Worm (Caenorhabditis elegans) whole organism, L4 larva: ENCODE measurements around the gene H12D21.6.
"Not testable (repeated sequence)": the region's sequence is repeated elsewhere in the genome, so short reads cannot be mapped to it uniquely, and the experiment has no call there.

Experiments used
- F44E2.7 ChIP-seq: fragments of 200-800 bp; sonication (Bioruptor generic); IDR thresholded peaks from 2 replicates; pipeline ENCODE4 v2.1.2; 2022; ENCODE audit warnings: missing genetic modification characterization, missing compliant biosample characterization
- F49E8.2 ChIP-seq: sonication (generic microtip); optimal IDR thresholded peaks from 2 replicates; lab custom pipeline; 2016; ENCODE audit warnings: missing compliant biosample characterization, mild to moderate bottlenecking, missing genetic modification characterization, borderline replicate concordance
- R02D3.7 ChIP-seq: fragments of 150-350 bp; sonication (generic microtip); optimal IDR thresholded peaks from 3 replicates; lab custom pipeline; 2014; ENCODE audit warnings: missing biosample characterization, missing genetic modification characterization
- Y105C5A.15 ChIP-seq: fragments of 200-800 bp; sonication (Bioruptor generic); IDR thresholded peaks from 2 replicates; pipeline ENCODE4 v1.3.6; 2022; ENCODE audit warnings: missing genetic modification characterization, missing compliant biosample characterization
- Y5F2A.4 ChIP-seq: fragments of 200-800 bp; sonication (Bioruptor generic); optimal IDR thresholded peaks from 2 replicates; lab custom pipeline; 2018; ENCODE audit warnings: mild to moderate bottlenecking, missing genetic modification characterization, missing compliant biosample characterization
- ZK337.2 ChIP-seq: fragments of 200-800 bp; sonication (Bioruptor generic); IDR thresholded peaks from 2 replicates; pipeline ENCODE4 v1.3.6; 2022; ENCODE audit warnings: missing genetic modification reagents, missing genetic modification characterization, missing compliant biosample characterization
- ZK546.5 ChIP-seq, 2 experiments: sonication (generic microtip); optimal IDR thresholded peaks; 2 replicates each; lab custom pipeline; 2017; ENCODE audit warnings: missing biosample characterization in 2 of 2, missing genetic modification characterization in 2 of 2
- aha-1 ChIP-seq: fragments of 150-350 bp; peaks from one replicate; lab custom pipeline; 2014; ENCODE audit warnings: missing biosample characterization, missing genetic modification characterization
- aly-2 ChIP-seq: sonication (generic microtip); optimal IDR thresholded peaks from 2 replicates; lab custom pipeline; 2018; ENCODE audit warnings: missing biosample characterization, missing genetic modification characterization
- attf-4 ChIP-seq: sonication (generic microtip); optimal IDR thresholded peaks from 3 replicates; lab custom pipeline; 2017; ENCODE audit warnings: missing biosample characterization, missing genetic modification characterization
- ceh-20 ChIP-seq: fragments of 200-800 bp; sonication (Bioruptor generic); IDR thresholded peaks from 2 replicates; pipeline ENCODE4 v1.3.6; 2022; ENCODE audit warnings: missing genetic modification reagents, missing genetic modification characterization, missing compliant biosample characterization
- ceh-32 ChIP-seq: sonication (generic microtip); optimal IDR thresholded peaks from 2 replicates; lab custom pipeline; 2016; ENCODE audit warnings: mild to moderate bottlenecking, missing genetic modification characterization, missing compliant biosample characterization; ENCODE audit not compliant: poor library complexity
- cey-2 ChIP-seq: sonication (generic microtip); optimal IDR thresholded peaks from 3 replicates; lab custom pipeline; 2017; ENCODE audit warnings: missing genetic modification characterization, mild to moderate bottlenecking, missing compliant biosample characterization, antibody characterized with exemption, borderline replicate concordance; ENCODE audit not compliant: insufficient read depth
- daf-19 ChIP-seq: fragments of 200-800 bp; sonication (Bioruptor generic); conservative IDR thresholded peaks from 2 replicates; pipeline ENCODE4 v1.3.6; 2022; ENCODE audit warnings: missing genetic modification characterization, missing compliant biosample characterization
- duxl-1 ChIP-seq: sonication (generic microtip); optimal IDR thresholded peaks from 2 replicates; lab custom pipeline; 2016; ENCODE audit warnings: mild to moderate bottlenecking, missing genetic modification characterization, moderate library complexity, missing compliant biosample characterization; ENCODE audit not compliant: poor library complexity
- egl-27 ChIP-seq: sonication (generic microtip); optimal IDR thresholded peaks from 3 replicates; lab custom pipeline; 2017; ENCODE audit warnings: missing biosample characterization, missing genetic modification reagents, missing genetic modification characterization
- egl-43 ChIP-seq: fragments of 200-800 bp; sonication (Bioruptor generic); IDR thresholded peaks from 2 replicates; pipeline ENCODE4 v1.3.6; 2022; ENCODE audit warnings: missing genetic modification reagents, missing genetic modification characterization, missing compliant biosample characterization
- fkh-10 ChIP-seq: fragments of 150-350 bp; optimal IDR thresholded peaks from 2 replicates; lab custom pipeline; 2014; ENCODE audit warnings: missing biosample characterization, missing genetic modification reagents, missing genetic modification characterization
- hif-1 ChIP-seq, 2 experiments: sonication (generic microtip); optimal IDR thresholded peaks; 2 replicates each; lab custom pipeline; 2016 to 2017; ENCODE audit warnings: missing compliant biosample characterization in 2 of 2, missing genetic modification characterization in 2 of 2, missing genetic modification reagents in 2 of 2, missing genotype in 2 of 2, mild to moderate bottlenecking in 1 of 2
- hmg-1.1 ChIP-seq: fragments of 200-800 bp; sonication (Bioruptor generic); IDR thresholded peaks from 2 replicates; pipeline ENCODE4 v1.3.6; 2022; ENCODE audit warnings: missing genetic modification reagents, missing genetic modification characterization, missing compliant biosample characterization
- jun-1 ChIP-seq: fragments of 150-350 bp; optimal IDR thresholded peaks from 2 replicates; lab custom pipeline; 2014; ENCODE audit warnings: missing biosample characterization, missing genetic modification reagents, missing genetic modification characterization
- lim-7 ChIP-seq: fragments of 200-800 bp; sonication (Bioruptor generic); IDR thresholded peaks from 2 replicates; pipeline ENCODE4 v1.3.6; 2022; ENCODE audit warnings: missing genetic modification characterization, missing compliant biosample characterization
- lin-1 ChIP-seq: fragments of 200-800 bp; sonication (Bioruptor generic); IDR thresholded peaks from 2 replicates; pipeline ENCODE4 v1.3.6; 2022; ENCODE audit warnings: missing genetic modification reagents, missing genetic modification characterization, missing compliant biosample characterization
- lin-15B ChIP-seq: fragments of 150-350 bp; sonication (generic microtip); optimal IDR thresholded peaks from 3 replicates; lab custom pipeline; 2014; ENCODE audit warnings: missing biosample characterization, missing genetic modification characterization
- lin-29 ChIP-seq: fragments of 200-800 bp; sonication (Bioruptor generic); IDR thresholded peaks from 2 replicates; pipeline ENCODE4 v1.3.6; 2022; ENCODE audit warnings: missing genetic modification reagents, missing genetic modification characterization, missing compliant biosample characterization
- madf-5 ChIP-seq, 2 experiments: fragments of 200-800 bp; sonication (Bioruptor generic); IDR thresholded peaks; 2 replicates each; pipeline ENCODE4 v1.3.6; 2022; ENCODE audit warnings: missing compliant biosample characterization in 2 of 2, missing genetic modification characterization in 2 of 2
- mdl-1 ChIP-seq, 2 experiments: fragments of 150-350 bp in 1 of 2; sonication (generic microtip) in 1 of 2; optimal IDR thresholded peaks; 2 replicates each; lab custom pipeline; 2014 to 2017; ENCODE audit warnings: missing biosample characterization in 2 of 2, missing genetic modification characterization in 2 of 2
- mdt-29 ChIP-seq: fragments of 200-800 bp; sonication (Bioruptor generic); IDR thresholded peaks from 2 replicates; pipeline ENCODE4 v1.3.6; 2022; ENCODE audit warnings: missing genetic modification reagents, missing genetic modification characterization, missing compliant biosample characterization
- mep-1 ChIP-seq: fragments of 150-350 bp; sonication (generic microtip); optimal IDR thresholded peaks from 3 replicates; lab custom pipeline; 2014; ENCODE audit warnings: missing biosample characterization, missing genetic modification characterization
- mxl-2 ChIP-seq: fragments of 200-800 bp; sonication (Bioruptor generic); conservative IDR thresholded peaks from 2 replicates; pipeline ENCODE4 v1.3.6; 2022; ENCODE audit warnings: missing genetic modification reagents, missing genetic modification characterization, missing compliant biosample characterization
- mxl-3 ChIP-seq: fragments of 200-800 bp; sonication (Bioruptor generic); optimal IDR thresholded peaks from 2 replicates; lab custom pipeline; 2018; ENCODE audit warnings: mild to moderate bottlenecking, missing genetic modification characterization, missing compliant biosample characterization
- nhr-10 ChIP-seq: fragments of 150-350 bp; optimal IDR thresholded peaks from 2 replicates; lab custom pipeline; 2014; ENCODE audit warnings: missing biosample characterization, missing genetic modification characterization
- nhr-11 ChIP-seq: fragments of 150-350 bp; optimal IDR thresholded peaks from 2 replicates; lab custom pipeline; 2014; ENCODE audit warnings: missing biosample characterization, missing genetic modification characterization
- nhr-111 ChIP-seq: fragments of 200-800 bp; sonication (Bioruptor generic); optimal IDR thresholded peaks from 2 replicates; lab custom pipeline; 2018; ENCODE audit warnings: mild to moderate bottlenecking, missing genetic modification characterization, missing compliant biosample characterization
- nhr-42 ChIP-seq: fragments of 200-800 bp; sonication (Bioruptor generic); IDR thresholded peaks from 2 replicates; pipeline ENCODE4 v1.3.6; 2022; ENCODE audit warnings: missing genetic modification characterization, missing compliant biosample characterization
- nhr-48 ChIP-seq: sonication (generic microtip); optimal IDR thresholded peaks from 2 replicates; lab custom pipeline; 2016; ENCODE audit warnings: mild to moderate bottlenecking, missing genetic modification characterization, missing compliant biosample characterization
- nhr-6 ChIP-seq: fragments of 150-350 bp; optimal IDR thresholded peaks from 2 replicates; lab custom pipeline; 2014; ENCODE audit warnings: missing biosample characterization, missing genetic modification characterization
- nhr-76 ChIP-seq: fragments of 150-350 bp; optimal IDR thresholded peaks from 2 replicates; lab custom pipeline; 2014; ENCODE audit warnings: missing biosample characterization, missing genetic modification characterization
- nhr-77 ChIP-seq: fragments of 150-350 bp; optimal IDR thresholded peaks from 2 replicates; lab custom pipeline; 2014; ENCODE audit warnings: missing biosample characterization, missing genetic modification characterization
- pqm-1 ChIP-seq: sonication (generic microtip); optimal IDR thresholded peaks from 2 replicates; lab custom pipeline; 2017; ENCODE audit warnings: missing biosample characterization, missing genetic modification characterization
- saeg-2 ChIP-seq: fragments of 200-800 bp; sonication (Bioruptor generic); IDR thresholded peaks from 2 replicates; pipeline ENCODE4 v1.3.6; 2022; ENCODE audit warnings: missing genetic modification reagents, missing genetic modification characterization, missing compliant biosample characterization
- snpc-1.2 ChIP-seq: fragments of 200-800 bp; sonication (Bioruptor generic); IDR thresholded peaks from 2 replicates; pipeline ENCODE4 v1.3.6; 2022; ENCODE audit warnings: missing genetic modification reagents, missing genetic modification characterization, missing compliant biosample characterization
- snpc-4 ChIP-seq: fragments of 150-350 bp; optimal IDR thresholded peaks from 2 replicates; lab custom pipeline; 2014; ENCODE audit warnings: missing biosample characterization, missing genetic modification characterization
- tra-1 ChIP-seq: fragments of 200-800 bp; sonication (Bioruptor generic); IDR thresholded peaks from 2 replicates; pipeline ENCODE4 v1.3.6; 2022; ENCODE audit warnings: missing genetic modification reagents, missing genetic modification characterization, missing compliant biosample characterization
- unc-39 ChIP-seq: sonication (generic microtip); optimal IDR thresholded peaks from 2 replicates; lab custom pipeline; 2017; ENCODE audit warnings: missing biosample characterization, missing genetic modification characterization
- unc-62 ChIP-seq, 3 experiments: fragments of 150-350 bp in 1 of 3; sonication (generic microtip); optimal IDR thresholded peaks in 2 of 3; peaks in 1 of 3; 1 replicate in 1 of 3; 2 replicates in 2 of 3; lab custom pipeline; 2014 to 2017; ENCODE audit warnings: missing biosample characterization in 3 of 3, missing genetic modification characterization in 3 of 3, missing genetic modification reagents in 3 of 3, missing genotype in 1 of 3
- zfp-2 ChIP-seq: sonication (generic microtip); optimal IDR thresholded peaks from 2 replicates; lab custom pipeline; 2016; ENCODE audit warnings: mild to moderate bottlenecking, missing genetic modification characterization, missing compliant biosample characterization
- ztf-11 ChIP-seq: fragments of 150-350 bp; optimal IDR thresholded peaks from 2 replicates; lab custom pipeline; 2014; ENCODE audit warnings: missing biosample characterization, missing genetic modification characterization
- ztf-7 ChIP-seq: fragments of 150-350 bp; optimal IDR thresholded peaks from 2 replicates; lab custom pipeline; 2014; ENCODE audit warnings: missing biosample characterization, missing genetic modification characterization

The H12D21.6 gene

DNA sequence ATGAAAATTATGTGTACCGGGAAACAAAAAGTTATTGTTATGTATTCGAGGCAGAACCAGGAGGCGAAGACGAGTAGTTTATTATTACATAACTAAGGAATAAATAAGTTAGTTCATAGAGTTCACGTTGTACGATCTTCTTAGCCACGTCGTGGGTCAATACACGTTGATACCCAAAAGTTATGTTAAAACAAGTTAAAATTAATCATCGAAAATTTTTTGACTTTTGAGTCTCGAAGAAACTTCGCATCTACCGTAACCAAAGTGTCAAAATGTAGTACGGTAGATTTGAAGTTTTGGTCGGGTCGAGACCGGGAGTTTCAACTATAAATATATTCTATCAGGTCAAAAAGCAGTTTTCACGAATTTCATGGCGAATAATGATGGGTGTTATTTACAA, 20.9 kb downstream of the H12D21.6 start, which contains the start of gene ZC412.10:
Gene ZC412.10, minus strand, starts transcription at position 101 of the 400 bp plus-strand sequence.
- not testable (repeated sequence) for TF ChIP-seq nhr-10 (tag; lab: Kevin White, UChicago); R02D3.7; hif-1 (tag; optimal IDR thresholded peaks at IDR 0.05; lab: Kevin White, UChicago)

ce11 chrV:14876257-14876656, 21.4 kb downstream of the H12D21.6 start:
- no peak; the same call in 1 of the 2 replicates for TF ChIP-seq snpc-1.2 (GFP tag; lab: Robert Waterston, UW)
- peak; percentile 63 for TF ChIP-seq duxl-1 (tag; lab: Kevin White, UChicago)
- no peak for TF ChIP-seq unc-39 (tag; lab: Kevin White, UChicago)
- peak; percentile 91 for TF ChIP-seq snpc-4 (tag; lab: Kevin White, UChicago)
- no peak for TF ChIP-seq F49E8.2 (tag; lab: Kevin White, UChicago)
- 0 out of 2 replicates have a peak, but pooled peaks have one; percentile 14 for TF ChIP-seq mxl-2
- TF ChIP-seq cey-2 (tag; lab: Kevin White, UChicago): no peak
- no peak for TF ChIP-seq attf-4 (tag; lab: Kevin White, UChicago)
- TF ChIP-seq jun-1: no peak
- TF ChIP-seq tra-1 (GFP tag; lab: Robert Waterston, UW): no peak
- no peak for TF ChIP-seq mep-1
- no peak for TF ChIP-seq ZK546.5 (tag; optimal IDR thresholded peaks at IDR 0.05; lab: Kevin White, UChicago)
- TF ChIP-seq lin-1: no peak
- no peak for TF ChIP-seq nhr-76
- TF ChIP-seq F44E2.7 (GFP tag; lab: Robert Waterston, UW): no peak
- TF ChIP-seq nhr-48 (tag; lab: Kevin White, UChicago): no peak
- peak; percentile 77 for TF ChIP-seq egl-43
- TF ChIP-seq zfp-2 (tag; lab: Kevin White, UChicago): no peak
- peak; percentile 53; the same call in 1 of the 2 replicates for TF ChIP-seq mdt-29 (GFP tag; lab: Robert Waterston, UW)
- no peak for TF ChIP-seq lin-29 (GFP tag; lab: Robert Waterston, UW)
- peak; percentile 62; the same call in 1 of the 2 replicates for TF ChIP-seq ceh-20 (GFP tag; lab: Robert Waterston, UW)
- peak; percentile 63; the same call in 1 of the 2 replicates for TF ChIP-seq ZK337.2 (GFP tag; lab: Robert Waterston, UW)
- peak; percentile 93 for TF ChIP-seq aha-1 (tag; lab: Kevin White, UChicago)
- no peak for TF ChIP-seq ztf-7 (tag; lab: Kevin White, UChicago)
- no peak for TF ChIP-seq unc-62 (GFP tag; optimal IDR thresholded peaks at IDR 0.05 in 1 of 2; lab: Kevin White, UChicago)
- TF ChIP-seq unc-62 (tag; optimal IDR thresholded peaks at IDR 0.05; lab: Kevin White, UChicago): no peak
- peak; percentile 71 for TF ChIP-seq lim-7 (GFP tag; lab: Robert Waterston, UW)
- no peak for TF ChIP-seq fkh-10 (GFP tag; lab: Kevin White, UChicago)
- TF ChIP-seq Y105C5A.15 (GFP tag; lab: Robert Waterston, UW): no peak
- no peak for TF ChIP-seq lin-15B (tag; lab: Kevin White, UChicago)
- no peak for TF ChIP-seq aly-2 (tag; lab: Kevin White, UChicago)
- TF ChIP-seq egl-27 (tag; lab: Kevin White, UChicago): no peak
- TF ChIP-seq madf-5 (GFP tag; IDR thresholded peaks at IDR 0.05; lab: Robert Waterston, UW): no peak
- no peak for TF ChIP-seq nhr-77 (tag; lab: Kevin White, UChicago)
- TF ChIP-seq nhr-111 (GFP tag; lab: Kevin White, UChicago): no peak
- TF ChIP-seq daf-19: no peak
- 0 out of 2 replicates have a peak, but pooled peaks have one; percentile 14 for TF ChIP-seq nhr-42 (GFP tag; lab: Robert Waterston, UW)
- TF ChIP-seq R02D3.7: no peak
- TF ChIP-seq mdl-1 (tag; optimal IDR thresholded peaks at IDR 0.05; lab: Kevin White, UChicago): no peak
- peak; percentile 74 for TF ChIP-seq hmg-1.1 (GFP tag; lab: Robert Waterston, UW)
- no peak for TF ChIP-seq nhr-10 (tag; lab: Kevin White, UChicago)
- no peak for TF ChIP-seq nhr-6 (tag; lab: Kevin White, UChicago)
- no peak for TF ChIP-seq ceh-32 (tag; lab: Kevin White, UChicago)
- TF ChIP-seq Y5F2A.4 (GFP tag; lab: Kevin White, UChicago): no peak
- TF ChIP-seq saeg-2 (GFP tag; lab: Robert Waterston, UW): no peak
- TF ChIP-seq mxl-3 (GFP tag; lab: Kevin White, UChicago): peak; percentile 36
- no peak for TF ChIP-seq nhr-11
- TF ChIP-seq pqm-1 (tag; lab: Kevin White, UChicago): no peak
- no peak for TF ChIP-seq ztf-11 (tag; lab: Kevin White, UChicago)
